Worm (Caenorhabditis elegans) whole organism, midembryonic: ENCODE results near the gene B0244.6.

Experiments used
- T22C8.4 ChIP-seq: fragments of 200-800 bp; sonication (Bioruptor generic); IDR thresholded peaks from 2 replicates; pipeline ENCODE4 v1.3.6; 2022; ENCODE audit warnings: missing genetic modification characterization, missing compliant biosample characterization
- cog-1 ChIP-seq: sonication (generic microtip); optimal IDR thresholded peaks from 2 replicates; lab custom pipeline; 2016; ENCODE audit warnings: missing genetic modification characterization, missing compliant biosample characterization
- flt-1 ChIP-seq: fragments of 200-800 bp; sonication (Bioruptor generic); IDR thresholded peaks from 2 replicates; pipeline ENCODE4 v1.3.6; 2022; ENCODE audit warnings: missing genetic modification characterization, missing compliant biosample characterization
- klf-2 ChIP-seq: fragments of 200-800 bp; sonication (Bioruptor generic); conservative IDR thresholded peaks from 2 replicates; pipeline ENCODE4 v1.3.6; 2022; ENCODE audit warnings: missing genetic modification reagents, missing genetic modification characterization, missing compliant biosample characterization
- med-1 ChIP-seq: sonication (generic microtip); optimal IDR thresholded peaks from 2 replicates; lab custom pipeline; 2017; ENCODE audit warnings: missing genetic modification characterization, mild to moderate bottlenecking, missing compliant biosample characterization, antibody characterized with exemption, missing genetic modification reagents; ENCODE audit not compliant: insufficient read depth
- ref-1 ChIP-seq: fragments of 200-800 bp; sonication (Bioruptor generic); conservative IDR thresholded peaks from 2 replicates; pipeline ENCODE4 v1.3.6; 2022; ENCODE audit warnings: missing genetic modification reagents, missing genetic modification characterization, missing compliant biosample characterization
- tab-1 ChIP-seq: fragments of 200-800 bp; sonication (Bioruptor generic); IDR thresholded peaks from 2 replicates; pipeline ENCODE4 v1.3.6; 2022; ENCODE audit warnings: missing genetic modification characterization, missing compliant biosample characterization
- ztf-23 ChIP-seq: fragments of 200-800 bp; sonication (Bioruptor generic); IDR thresholded peaks from 2 replicates; pipeline ENCODE4 v1.3.6; 2022; ENCODE audit warnings: missing genetic modification reagents, missing genetic modification characterization, missing compliant biosample characterization
- ztf-29 ChIP-seq: fragments of 200-800 bp; sonication (Bioruptor generic); IDR thresholded peaks from 2 replicates; pipeline ENCODE4 v1.3.6; 2022; ENCODE audit warnings: missing genetic modification reagents, missing genetic modification characterization, missing compliant biosample characterization

Gene B0244.6

ce11 chrIII:5711881-5712643 is 25.7 kb upstream of the B0244.6 start:
- no peak for TF ChIP-seq tab-1 (GFP tag; lab: Robert Waterston, UW)
- TF ChIP-seq ztf-23 (GFP tag; lab: Robert Waterston, UW): no peak
- no peak for TF ChIP-seq T22C8.4 (GFP tag; lab: Robert Waterston, UW)
- TF ChIP-seq cog-1 (tag; lab: Kevin White, UChicago): no peak
- no peak for TF ChIP-seq ref-1
- no peak for TF ChIP-seq ztf-29 (GFP tag; lab: Robert Waterston, UW)
- TF ChIP-seq med-1 (GFP tag; lab: Kevin White, UChicago): no peak
- no peak for TF ChIP-seq klf-2
- TF ChIP-seq flt-1 (GFP tag; lab: Robert Waterston, UW): no peak

- TF ChIP-seq med-1 (GFP tag; lab: Kevin White, UChicago) (no peak), klf-2 (no peak), ref-1 (no peak), flt-1 (GFP tag; lab: Robert Waterston, UW) (no peak), T22C8.4 (GFP tag; lab: Robert Waterston, UW) (no peak), cog-1 (tag; lab: Kevin White, UChicago) (no peak), ztf-29 (GFP tag; lab: Robert Waterston, UW) (no peak), ztf-23 (GFP tag; lab: Robert Waterston, UW) (no peak), tab-1 (GFP tag; lab: Robert Waterston, UW) (no peak)
Observed at ce11 chrIII:5714230-5714983, 23.4 kb upstream of the B0244.6 start, which contains the start of gene arf-1. Gene arf-1 (plus strand): TSS chrIII:5714886.

ce11 chrIII:5714984-5715454 is 22.8 kb upstream of the B0244.6 start:
- TF ChIP-seq ztf-23 (GFP tag; lab: Robert Waterston, UW): no peak
- TF ChIP-seq ztf-29 (GFP tag; lab: Robert Waterston, UW): no peak
- peak; percentile 15; the same call in 1 of the 2 replicates for TF ChIP-seq flt-1 (GFP tag; lab: Robert Waterston, UW)
- no peak for TF ChIP-seq tab-1 (GFP tag; lab: Robert Waterston, UW)
- no peak for TF ChIP-seq klf-2

DNA sequence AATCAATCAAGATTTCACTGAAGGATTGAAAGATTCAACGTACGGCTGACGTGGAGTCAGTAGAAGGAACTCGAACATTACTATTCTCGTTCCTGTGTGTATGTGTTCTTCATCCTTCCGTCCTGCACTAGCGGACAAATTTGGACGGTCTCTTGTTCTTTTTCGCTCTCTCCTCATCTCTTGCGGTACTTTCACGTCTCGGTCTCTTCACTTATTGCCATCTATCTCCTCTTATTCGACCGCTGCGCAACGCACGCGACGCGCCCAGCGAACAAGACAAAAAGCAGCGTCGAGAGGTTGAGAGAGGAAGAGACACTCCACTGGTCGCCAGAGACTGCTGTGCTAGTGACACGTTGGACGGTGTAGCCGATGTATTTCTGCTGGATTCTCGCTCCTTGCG is 22.3 kb upstream of the B0244.6 start:
- TF ChIP-seq ztf-29 (GFP tag; lab: Robert Waterston, UW): peak; percentile 32; the same call in 1 of the 2 replicates
- TF ChIP-seq T22C8.4 (GFP tag; lab: Robert Waterston, UW): no peak
- peak; percentile 55; the same call in 1 of the 2 replicates for TF ChIP-seq ztf-23 (GFP tag; lab: Robert Waterston, UW)
- TF ChIP-seq ref-1: no peak
- TF ChIP-seq med-1 (GFP tag; lab: Kevin White, UChicago): no peak
- peak; percentile 77 for TF ChIP-seq cog-1 (tag; lab: Kevin White, UChicago)
- TF ChIP-seq flt-1 (GFP tag; lab: Robert Waterston, UW): 0 out of 2 replicates have a peak, but pooled peaks have one; percentile 34

DNA sequence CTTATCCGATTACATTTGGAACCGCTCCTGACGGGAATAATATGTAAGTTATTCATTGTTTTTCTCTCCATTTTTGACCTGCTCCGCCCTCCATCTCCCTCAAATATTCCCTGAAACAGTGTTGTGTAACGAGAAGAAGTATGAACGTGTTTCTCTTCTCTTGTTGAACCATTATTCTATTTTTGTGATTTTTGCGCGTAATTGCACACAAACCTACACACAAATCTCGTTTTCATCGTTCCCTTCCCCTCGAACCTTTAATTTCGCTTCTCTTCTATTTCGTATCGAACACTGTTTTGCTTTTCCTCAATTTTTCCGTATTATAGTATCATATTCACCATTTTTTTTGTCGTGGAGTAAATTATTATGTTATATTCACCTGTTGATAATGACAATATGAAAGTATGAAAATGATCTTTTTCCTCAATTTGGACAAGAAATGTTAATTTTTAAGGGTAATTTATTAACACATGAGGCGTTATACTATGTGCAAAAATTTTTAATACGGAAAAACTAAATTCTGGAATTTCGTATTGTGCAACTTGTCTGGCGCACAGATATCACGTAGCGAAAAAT is 20.5 kb upstream of the B0244.6 start:
- TF ChIP-seq klf-2: no peak
- TF ChIP-seq ztf-23 (GFP tag; lab: Robert Waterston, UW): no peak
- no peak for TF ChIP-seq ref-1
- TF ChIP-seq med-1 (GFP tag; lab: Kevin White, UChicago): no peak
- no peak for TF ChIP-seq flt-1 (GFP tag; lab: Robert Waterston, UW)
- no peak for TF ChIP-seq tab-1 (GFP tag; lab: Robert Waterston, UW)
- no peak for TF ChIP-seq cog-1 (tag; lab: Kevin White, UChicago)
- no peak for TF ChIP-seq ztf-29 (GFP tag; lab: Robert Waterston, UW)
- TF ChIP-seq T22C8.4 (GFP tag; lab: Robert Waterston, UW): no peak

DNA sequence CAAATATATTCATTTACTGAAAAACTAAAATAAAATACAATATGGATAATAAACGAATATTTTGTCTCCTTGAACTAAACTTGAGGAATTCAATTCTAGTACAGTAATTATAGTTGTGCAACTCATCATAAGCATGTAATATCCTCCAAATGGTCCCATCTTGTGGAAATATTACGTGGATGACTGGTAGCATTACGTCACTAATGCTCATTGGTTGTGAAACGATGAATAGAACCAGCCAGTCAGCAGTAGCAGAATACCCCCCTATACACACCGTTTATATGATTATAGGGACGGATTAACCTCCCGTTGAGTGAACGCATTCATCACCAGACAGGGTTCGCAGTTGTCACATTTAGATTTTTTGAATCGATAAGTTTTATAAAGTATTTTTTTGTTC is 19.4 kb upstream of the B0244.6 start:
- no peak for TF ChIP-seq ztf-29 (GFP tag; lab: Robert Waterston, UW)
- no peak for TF ChIP-seq ztf-23 (GFP tag; lab: Robert Waterston, UW)
- no peak for TF ChIP-seq T22C8.4 (GFP tag; lab: Robert Waterston, UW)
- no peak for TF ChIP-seq med-1 (GFP tag; lab: Kevin White, UChicago)
- TF ChIP-seq ref-1: no peak
- TF ChIP-seq tab-1 (GFP tag; lab: Robert Waterston, UW): no peak
- no peak for TF ChIP-seq klf-2
- no peak for TF ChIP-seq cog-1 (tag; lab: Kevin White, UChicago)
- no peak for TF ChIP-seq flt-1 (GFP tag; lab: Robert Waterston, UW)

- no peak for TF ChIP-seq tab-1 (GFP tag; lab: Robert Waterston, UW)
- no peak for TF ChIP-seq flt-1 (GFP tag; lab: Robert Waterston, UW)
- no peak for TF ChIP-seq klf-2
- no peak for TF ChIP-seq ref-1
- TF ChIP-seq med-1 (GFP tag; lab: Kevin White, UChicago): no peak
- TF ChIP-seq T22C8.4 (GFP tag; lab: Robert Waterston, UW): no peak
- TF ChIP-seq ztf-23 (GFP tag; lab: Robert Waterston, UW): no peak
- TF ChIP-seq ztf-29 (GFP tag; lab: Robert Waterston, UW): no peak
- no peak for TF ChIP-seq cog-1 (tag; lab: Kevin White, UChicago)
Observed at ce11 chrIII:5719105-5719831, 18.5 kb upstream of the B0244.6 start.

DNA sequence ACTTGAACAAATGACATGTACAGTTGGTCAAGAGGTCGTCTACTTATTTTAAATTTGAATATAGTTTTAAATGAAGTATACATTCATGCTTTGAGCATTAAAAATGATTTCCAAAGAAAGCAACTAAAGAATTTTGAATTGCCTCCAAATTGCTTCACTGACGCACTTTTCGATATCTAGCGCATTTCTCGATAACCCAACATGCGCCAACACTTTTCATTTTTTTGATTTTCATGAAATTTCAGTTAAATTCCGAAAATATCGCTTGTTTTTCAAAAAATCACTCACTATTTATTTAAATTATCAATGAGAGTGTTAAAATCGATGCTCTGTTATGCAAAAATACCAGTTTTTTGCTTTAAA is 18.0 kb upstream of the B0244.6 start:
- no peak for TF ChIP-seq med-1 (GFP tag; lab: Kevin White, UChicago)
- no peak for TF ChIP-seq klf-2
- TF ChIP-seq cog-1 (tag; lab: Kevin White, UChicago): no peak
- TF ChIP-seq ztf-29 (GFP tag; lab: Robert Waterston, UW): no peak
- TF ChIP-seq T22C8.4 (GFP tag; lab: Robert Waterston, UW): no peak
